Fruit fly (Drosophila melanogaster) whole organism, wandering third instar larva: ENCODE measurements around the gene CG5021.

Source experiments
- Abd-B ChIP-seq: fragments of >200 bp; optimal IDR thresholded peaks from 2 replicates; lab custom pipeline; 2017; ENCODE audit warnings: missing biosample characterization, missing genetic modification characterization
- CG32264 ChIP-seq: fragments of 200-800 bp; sonication (Bioruptor generic); optimal IDR thresholded peaks from 2 replicates; lab custom pipeline; 2016; ENCODE audit warnings: missing biosample characterization, missing genetic modification characterization
- Dif ChIP-seq: fragments of 200-275, 200-300 bp; sonication (Bioruptor generic); optimal IDR thresholded peaks from 2 replicates; lab custom pipeline; 2018; ENCODE audit warnings: missing biosample characterization, missing genetic modification characterization; ENCODE audit not compliant: partially characterized antibody
- GATAd ChIP-seq: sonication (Bioruptor generic); optimal IDR thresholded peaks from 2 replicates; lab custom pipeline; 2016; ENCODE audit warnings: missing biosample characterization, missing genetic modification characterization
- HLH106 ChIP-seq: fragments of 200-800 bp; optimal IDR thresholded peaks from 3 replicates; lab custom pipeline; 2019; ENCODE audit warnings: missing biosample characterization, mild to moderate bottlenecking, missing genetic modification characterization, moderate library complexity
- Hr78 ChIP-seq: fragments of >200 bp; optimal IDR thresholded peaks from 2 replicates; lab custom pipeline; 2017; ENCODE audit warnings: missing biosample characterization, missing genetic modification characterization
- Hr83 ChIP-seq: fragments of 200-300 bp; sonication (Bioruptor generic); optimal IDR thresholded peaks from 2 replicates; lab custom pipeline; 2016; ENCODE audit warnings: missing biosample characterization, mild to moderate bottlenecking, missing genetic modification characterization, moderate library complexity; ENCODE audit not compliant: poor library complexity, severe bottlenecking
- Jra ChIP-seq: sonication (Bioruptor generic); optimal IDR thresholded peaks from 2 replicates; lab custom pipeline; 2016; ENCODE audit warnings: missing biosample characterization, missing genetic modification characterization
- Mio ChIP-seq: sonication (Bioruptor generic); optimal IDR thresholded peaks from 2 replicates; lab custom pipeline; 2016; ENCODE audit warnings: missing biosample characterization, missing genetic modification characterization
- Myc ChIP-seq: fragments of >200 bp; optimal IDR thresholded peaks from 2 replicates; lab custom pipeline; 2017
- N ChIP-seq: fragments of >200 bp; optimal IDR thresholded peaks from 2 replicates; lab custom pipeline; 2018; ENCODE audit warnings: missing biosample characterization, missing external identifiers, missing genetic modification characterization
- OdsH ChIP-seq: fragments of 200-800 bp; sonication (Bioruptor generic); optimal IDR thresholded peaks from 2 replicates; lab custom pipeline; 2016; ENCODE audit warnings: missing biosample characterization, mild to moderate bottlenecking, missing genetic modification characterization
- Rel ChIP-seq, 2 experiments: fragments of 200-800 bp; sonication (Bioruptor generic) in 1 of 2; optimal IDR thresholded peaks; 2 replicates in 1 of 2; 3 replicates in 1 of 2; lab custom pipeline; 2016 to 2019; ENCODE audit warnings: mild to moderate bottlenecking in 2 of 2, missing biosample characterization in 2 of 2, missing genetic modification characterization in 2 of 2, moderate library complexity in 1 of 2
- Sp1 ChIP-seq: fragments of 200-800 bp; sonication (Bioruptor generic); optimal IDR thresholded peaks from 3 replicates; lab custom pipeline; 2019; ENCODE audit warnings: missing biosample characterization, mild to moderate bottlenecking, missing genetic modification characterization, moderate library complexity
- Vsx2 ChIP-seq: fragments of 200-300, 225-300 bp; sonication (Bioruptor generic); optimal IDR thresholded peaks from 2 replicates; lab custom pipeline; 2018; ENCODE audit warnings: missing biosample characterization, missing genetic modification characterization; ENCODE audit not compliant: partially characterized antibody
- br ChIP-seq: fragments of 200-800 bp; sonication (Bioruptor generic); optimal IDR thresholded peaks from 2 replicates; lab custom pipeline; 2016; ENCODE audit warnings: missing biosample characterization, missing genetic modification characterization
- brk ChIP-seq: fragments of 200-800 bp; sonication (Bioruptor generic); optimal IDR thresholded peaks from 2 replicates; lab custom pipeline; 2016; ENCODE audit warnings: missing biosample characterization, mild to moderate bottlenecking, missing genetic modification characterization
- dl ChIP-seq, 2 experiments: fragments of 175-275, 200-275 bp in 1 of 2; fragments of 200-275 bp in 1 of 2; sonication (Bioruptor generic); optimal IDR thresholded peaks; lab custom pipeline; 2018; ENCODE audit warnings: mild to moderate bottlenecking in 2 of 2, missing biosample characterization in 2 of 2, missing genetic modification characterization in 2 of 2, moderate library complexity in 2 of 2; ENCODE audit not compliant: partially characterized antibody in 2 of 2, insufficient read depth in 1 of 2
- dmrt93B ChIP-seq: fragments of 200-800 bp; sonication (Bioruptor generic); optimal IDR thresholded peaks from 2 replicates; lab custom pipeline; 2018; ENCODE audit warnings: missing biosample characterization, mild to moderate bottlenecking, missing genetic modification characterization
- dsf ChIP-seq: sonication (Bioruptor generic); optimal IDR thresholded peaks from 2 replicates; lab custom pipeline; 2016; ENCODE audit warnings: missing biosample characterization, missing genetic modification characterization, borderline replicate concordance
- ey ChIP-seq: fragments of 200-800 bp; sonication (Bioruptor generic); optimal IDR thresholded peaks from 2 replicates; lab custom pipeline; 2016; ENCODE audit warnings: missing biosample characterization, missing genetic modification characterization
- foxo ChIP-seq, 2 experiments: fragments of 200-800 bp; sonication (Bioruptor generic); optimal IDR thresholded peaks; 2 replicates in 1 of 2; 3 replicates in 1 of 2; lab custom pipeline; 2016 to 2017; ENCODE audit warnings: missing biosample characterization in 2 of 2, missing genetic modification characterization in 2 of 2
- fru ChIP-seq: fragments of 200-800 bp; sonication (Bioruptor generic); optimal IDR thresholded peaks from 3 replicates; lab custom pipeline; 2016; ENCODE audit warnings: missing biosample characterization, mild to moderate bottlenecking, missing genetic modification characterization
- h ChIP-seq: fragments of 200-800 bp; sonication (Bioruptor generic); optimal IDR thresholded peaks from 3 replicates; lab custom pipeline; 2016; ENCODE audit warnings: missing biosample characterization, mild to moderate bottlenecking, missing genetic modification characterization
- jim ChIP-seq: fragments of 175-275, 200-325 bp; sonication (Bioruptor generic); optimal IDR thresholded peaks from 2 replicates; lab custom pipeline; 2016; ENCODE audit warnings: missing biosample characterization, mild to moderate bottlenecking, missing genetic modification characterization
- lola ChIP-seq: fragments of >200 bp; optimal IDR thresholded peaks from 2 replicates; lab custom pipeline; 2017; ENCODE audit warnings: missing biosample characterization, missing genetic modification characterization
- psq ChIP-seq: fragments of 200-800 bp; sonication (Bioruptor generic); optimal IDR thresholded peaks from 3 replicates; lab custom pipeline; 2017; ENCODE audit warnings: missing biosample characterization, mild to moderate bottlenecking, missing genetic modification characterization, moderate library complexity
- rgr ChIP-seq: fragments of 200-800 bp; sonication (Bioruptor generic); optimal IDR thresholded peaks from 3 replicates; lab custom pipeline; 2016; ENCODE audit warnings: missing biosample characterization, mild to moderate bottlenecking, missing genetic modification characterization
- sv ChIP-seq: fragments of 200-800 bp; sonication (Bioruptor generic); optimal IDR thresholded peaks from 3 replicates; lab custom pipeline; 2016; ENCODE audit warnings: missing biosample characterization, missing genetic modification characterization
- tai ChIP-seq: sonication (Bioruptor generic); optimal IDR thresholded peaks from 2 replicates; lab custom pipeline; 2016; ENCODE audit warnings: missing biosample characterization, missing genetic modification characterization
- usp ChIP-seq: fragments of >200 bp; optimal IDR thresholded peaks from 2 replicates; lab custom pipeline; 2017; ENCODE audit warnings: missing biosample characterization, missing genetic modification characterization
- woc ChIP-seq: sonication (Bioruptor generic); optimal IDR thresholded peaks from 2 replicates; lab custom pipeline; 2016; ENCODE audit warnings: missing biosample characterization, mild to moderate bottlenecking, missing genetic modification characterization

The CG5021 gene

dm6 chr3L:8966324-8967011 lies at the start of gene CG5021, which contains the start of gene CG5653:
Gene CG5021, plus strand, starts transcription at chr3L:8966829.
Gene CG5653, minus strand, starts transcription at chr3L:8966374.
- TF ChIP-seq psq (GFP tag; lab: Kevin White, UChicago) (no peak), lola (GFP tag; lab: Kevin White, UChicago) (no peak), rgr (no peak), woc (no peak), Rel (GFP tag; optimal IDR thresholded peaks at IDR 0.05; lab: Kevin White, UChicago) (no peak), Rel (tag; optimal IDR thresholded peaks at IDR 0.05; lab: Kevin White, UChicago) (peak; percentile 79), OdsH (no peak), Mio (GFP tag; lab: Kevin White, UChicago) (no peak)

DNA sequence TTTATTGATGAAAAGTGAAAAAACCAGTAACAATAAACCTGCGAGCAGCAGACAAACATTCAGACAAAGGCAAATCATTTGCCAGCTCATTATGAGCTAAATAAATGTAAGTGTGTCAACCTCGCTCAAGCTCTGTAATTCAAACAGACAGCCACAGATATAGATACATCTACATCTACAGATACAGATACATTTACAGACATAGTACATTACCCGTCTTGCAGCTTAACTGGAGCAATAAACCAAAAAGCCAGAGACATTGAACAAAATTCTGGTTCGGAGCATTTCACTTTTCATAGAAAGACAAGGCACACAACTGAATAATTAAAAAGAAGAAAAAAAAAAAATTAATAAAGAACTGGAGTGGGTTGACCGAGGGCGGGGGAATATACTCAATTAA lies 47.0 kb upstream of the CG5021 start:
- TF ChIP-seq Dif: no peak
- no peak for TF ChIP-seq Myc (lab: Kevin White, UChicago)
- no peak for TF ChIP-seq OdsH
- no peak for TF ChIP-seq ey
- TF ChIP-seq Hr78: no peak
- TF ChIP-seq dl (GFP tag; optimal IDR thresholded peaks at IDR 0.05; lab: Kevin White, UChicago; ENCODE audit: insufficient read depth in 1 of 2, partially characterized antibody in 2 of 2): no peak
- no peak for TF ChIP-seq rgr
- TF ChIP-seq sv (GFP tag; lab: Kevin White, UChicago): no peak
- no peak for TF ChIP-seq foxo (GFP tag; optimal IDR thresholded peaks at IDR 0.05; lab: Kevin White, UChicago)
- TF ChIP-seq Sp1 (GFP tag; lab: Kevin White, UChicago): no peak
- TF ChIP-seq dmrt93B (GFP tag; lab: Kevin White, UChicago): no peak
- TF ChIP-seq tai (GFP tag; lab: Kevin White, UChicago): no peak
- TF ChIP-seq Abd-B: no peak
- no peak for TF ChIP-seq GATAd (GFP tag; lab: Kevin White, UChicago)
- no peak for TF ChIP-seq Vsx2 (GFP tag; lab: Kevin White, UChicago)
- no peak for TF ChIP-seq fru (GFP tag; lab: Kevin White, UChicago)
- TF ChIP-seq dsf (GFP tag; lab: Kevin White, UChicago): no peak
- no peak for TF ChIP-seq Jra (GFP tag; lab: Kevin White, UChicago)

DNA sequence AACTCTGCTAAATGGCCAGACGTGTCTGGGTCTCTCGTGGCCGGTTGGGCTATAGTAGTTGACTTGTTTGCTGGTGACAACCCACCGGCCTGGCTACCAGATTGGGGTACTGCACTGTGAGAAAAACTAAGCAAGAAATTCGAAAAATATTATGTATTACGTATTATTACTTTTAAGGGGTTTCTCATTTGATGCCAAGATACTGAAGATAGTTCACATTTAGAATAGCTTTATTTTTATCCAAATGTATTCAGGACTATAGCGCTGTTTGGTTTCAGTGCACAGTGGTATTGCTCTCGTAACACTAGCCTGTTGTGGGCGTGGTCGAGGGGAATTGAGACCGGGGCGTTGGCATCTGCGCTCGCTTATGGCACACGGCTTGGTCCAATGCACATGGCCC lies 45.9 kb upstream of the CG5021 start:
- TF ChIP-seq N (GFP tag; lab: Kevin White, UChicago) (no peak), foxo (GFP tag; optimal IDR thresholded peaks at IDR 0.05; lab: Kevin White, UChicago) (peak in 1 of 2 experiments; percentile 35), Rel (GFP tag; optimal IDR thresholded peaks at IDR 0.05; lab: Kevin White, UChicago) (no peak), Rel (tag; optimal IDR thresholded peaks at IDR 0.05; lab: Kevin White, UChicago) (no peak), OdsH (peak; percentile 14), woc (no peak), br (peak; percentile 48), lola (GFP tag; lab: Kevin White, UChicago) (no peak), rgr (peak; percentile 25), fru (GFP tag; lab: Kevin White, UChicago) (peak; percentile 32), sv (GFP tag; lab: Kevin White, UChicago) (peak; percentile 15), Hr83 (GFP tag; lab: Kevin White, UChicago) (no peak), HLH106 (tag; lab: Kevin White, UChicago) (peak; percentile 1), usp (GFP tag; lab: Kevin White, UChicago) (no peak), h (GFP tag; lab: Kevin White, UChicago) (peak; percentile 35), ey (peak; percentile 25), brk (GFP tag; lab: Kevin White, UChicago) (no peak)
- TF ChIP-seq, all 38 proteins: peak for 9

- TF ChIP-seq Dif (no peak), N (GFP tag; lab: Kevin White, UChicago) (no peak), fru (GFP tag; lab: Kevin White, UChicago) (peak; percentile 4), sv (GFP tag; lab: Kevin White, UChicago) (no peak), Mio (GFP tag; lab: Kevin White, UChicago) (no peak), jim (no peak), dsf (GFP tag; lab: Kevin White, UChicago) (no peak), tai (GFP tag; lab: Kevin White, UChicago) (no peak), Rel (GFP tag; optimal IDR thresholded peaks at IDR 0.05; lab: Kevin White, UChicago) (no peak), Rel (tag; optimal IDR thresholded peaks at IDR 0.05; lab: Kevin White, UChicago) (no peak), h (GFP tag; lab: Kevin White, UChicago) (no peak), CG32264 (GFP tag; lab: Kevin White, UChicago) (no peak), ey (peak; percentile 25)
- TF ChIP-seq, all 38 proteins: peak for 2
These were observed 42.2 kb upstream of the CG5021 start for dm6 chr3L:8924417-8924913.
